Fruit fly (Drosophila melanogaster) whole organism, embryonic: ENCODE results near the gene CG9393.

Source experiments
- Asciz ChIP-seq: fragments of 200-800 bp; sonication (Bioruptor generic); optimal IDR thresholded peaks from 2 replicates; lab custom pipeline; 2017; ENCODE audit warnings: missing biosample characterization, mild to moderate bottlenecking, missing genetic modification characterization, missing genetic modification reagents
- CG10209 ChIP-seq: fragments of 200-800 bp; sonication (Bioruptor generic); optimal IDR thresholded peaks from 3 replicates; lab custom pipeline; 2017; ENCODE audit warnings: missing biosample characterization, mild to moderate bottlenecking, missing genetic modification characterization, missing genetic modification reagents
- CG10267 ChIP-seq: fragments of 200-800 bp; sonication (Bioruptor generic); optimal IDR thresholded peaks from 2 replicates; lab custom pipeline; 2018; ENCODE audit warnings: missing biosample characterization, mild to moderate bottlenecking, missing genetic modification characterization, moderate library complexity
- CG10431 ChIP-seq: fragments of 200-800 bp; sonication (Bioruptor generic); optimal IDR thresholded peaks from 3 replicates; lab custom pipeline; 2018; ENCODE audit warnings: missing biosample characterization, mild to moderate bottlenecking, missing genetic modification characterization
- CG11504 ChIP-seq: fragments of 200-800 bp; sonication (Bioruptor generic); optimal IDR thresholded peaks from 3 replicates; lab custom pipeline; 2019; ENCODE audit warnings: missing biosample characterization, mild to moderate bottlenecking, missing genetic modification characterization, moderate library complexity
- CG11695 ChIP-seq: fragments of 200-800 bp; sonication (Bioruptor generic); IDR thresholded peaks from 3 replicates; pipeline ENCODE4 v1.3.6; 2022; ENCODE audit warnings: missing biosample characterization, missing genetic modification characterization
- CG12104 ChIP-seq: fragments of 200-800 bp; sonication (Bioruptor generic); optimal IDR thresholded peaks from 3 replicates; lab custom pipeline; 2016; ENCODE audit warnings: missing biosample characterization, missing genetic modification characterization
- CG15011 ChIP-seq: fragments of 200-800 bp; sonication (Bioruptor generic); optimal IDR thresholded peaks from 3 replicates; lab custom pipeline; 2018; ENCODE audit warnings: missing biosample characterization, mild to moderate bottlenecking, missing genetic modification characterization
- CG15601 ChIP-seq: fragments of 200-800 bp; sonication (Bioruptor generic); optimal IDR thresholded peaks from 3 replicates; lab custom pipeline; 2019; ENCODE audit warnings: missing biosample characterization, mild to moderate bottlenecking, missing genetic modification characterization, moderate library complexity
- CG17361 ChIP-seq: fragments of 200-800 bp; sonication (Bioruptor generic); IDR thresholded peaks from 3 replicates; pipeline ENCODE4 v1.3.6; 2022; ENCODE audit warnings: missing biosample characterization, missing genetic modification characterization
- CG17385 ChIP-seq: fragments of 200-800 bp; sonication (Bioruptor generic); optimal IDR thresholded peaks from 3 replicates; lab custom pipeline; 2018; ENCODE audit warnings: missing biosample characterization, mild to moderate bottlenecking, missing genetic modification characterization
- CG17568 ChIP-seq: fragments of 200-800 bp; sonication (Bioruptor generic); optimal IDR thresholded peaks from 2 replicates; lab custom pipeline; 2018; ENCODE audit warnings: missing biosample characterization, mild to moderate bottlenecking, missing genetic modification characterization, moderate library complexity
- CG18599 ChIP-seq: fragments of 200-800 bp; sonication (Bioruptor generic); optimal IDR thresholded peaks from 3 replicates; lab custom pipeline; 2017; ENCODE audit warnings: missing biosample characterization, missing genetic modification characterization, mild to moderate bottlenecking, moderate library complexity, missing genetic modification reagents
- CG2120 ChIP-seq: fragments of 200-800 bp; sonication (Bioruptor generic); optimal IDR thresholded peaks from 3 replicates; lab custom pipeline; 2016; ENCODE audit warnings: missing biosample characterization, missing genetic modification characterization
- CG2199 ChIP-seq: fragments of 200-800 bp; sonication (Bioruptor generic); IDR thresholded peaks from 3 replicates; pipeline ENCODE4 v1.3.6; 2022; ENCODE audit warnings: missing biosample characterization, missing genetic modification characterization
- CG2678 ChIP-seq: fragments of 200-800 bp; sonication (Bioruptor generic); optimal IDR thresholded peaks from 3 replicates; lab custom pipeline; 2019; ENCODE audit warnings: missing biosample characterization, mild to moderate bottlenecking, missing genetic modification characterization, moderate library complexity
- CG2712 ChIP-seq: fragments of 200-800 bp; optimal IDR thresholded peaks from 3 replicates; lab custom pipeline; 2019; ENCODE audit warnings: missing biosample characterization, mild to moderate bottlenecking, missing genetic modification characterization, moderate library complexity
- CG32532 ChIP-seq: fragments of 200-800 bp; sonication (Bioruptor generic); IDR thresholded peaks from 2 replicates; pipeline ENCODE4 v1.3.6; 2022; ENCODE audit warnings: missing biosample characterization, missing genetic modification characterization
- CG3847 ChIP-seq: fragments of 200-800 bp; sonication (Bioruptor generic); IDR thresholded peaks from 2 replicates; pipeline ENCODE4 v1.3.6; 2022; ENCODE audit warnings: missing biosample characterization, missing genetic modification characterization
- CG42726 ChIP-seq: fragments of 200-800 bp; sonication (Bioruptor generic); IDR thresholded peaks from 2 replicates; pipeline ENCODE4 v1.3.6; 2022; ENCODE audit warnings: missing biosample characterization, missing genetic modification characterization; ENCODE audit not compliant: partially characterized antibody
- CG6683 ChIP-seq: fragments of 200-800 bp; sonication (Bioruptor generic); optimal IDR thresholded peaks from 2 replicates; lab custom pipeline; 2017; ENCODE audit warnings: missing biosample characterization, mild to moderate bottlenecking, missing genetic modification characterization, missing genetic modification reagents
- CG7556 ChIP-seq: fragments of 200-800 bp; sonication (Bioruptor generic); optimal IDR thresholded peaks from 2 replicates; lab custom pipeline; 2017; ENCODE audit warnings: missing biosample characterization, mild to moderate bottlenecking, missing genetic modification characterization
- CoRest ChIP-seq: fragments of 200-800 bp; sonication (Bioruptor generic); optimal IDR thresholded peaks from 3 replicates; lab custom pipeline; 2018; ENCODE audit warnings: missing biosample characterization, mild to moderate bottlenecking, missing genetic modification characterization, moderate library complexity
- CrebB ChIP-seq: fragments of 200-800 bp; sonication (Bioruptor generic); optimal IDR thresholded peaks from 3 replicates; lab custom pipeline; 2018; ENCODE audit warnings: missing biosample characterization, mild to moderate bottlenecking, missing genetic modification characterization
- D19B ChIP-seq: fragments of 200-800 bp; sonication (Bioruptor generic); optimal IDR thresholded peaks from 2 replicates; lab custom pipeline; 2017; ENCODE audit warnings: missing biosample characterization, mild to moderate bottlenecking, missing genetic modification characterization
- Eip74EF ChIP-seq, 2 experiments: fragments of 200-800 bp in 1 of 2; fragments of >200 bp in 1 of 2; sonication (Bioruptor generic) in 1 of 2; optimal IDR thresholded peaks; 2 replicates each; lab custom pipeline; 2017 to 2019; ENCODE audit warnings: missing biosample characterization in 2 of 2, missing genetic modification characterization in 2 of 2, mild to moderate bottlenecking in 1 of 2, moderate library complexity in 1 of 2
- Ets65A ChIP-seq: fragments of 200-800 bp; sonication (Bioruptor generic); peaks from one replicate; lab custom pipeline; 2016; ENCODE audit warnings: missing biosample characterization, missing genetic modification characterization
- Gug ChIP-seq: fragments of 200-800 bp; sonication (Bioruptor generic); IDR thresholded peaks from 4 replicates; pipeline ENCODE4 v1.3.6; 2022; ENCODE audit warnings: missing biosample characterization, missing genetic modification characterization
- H2.0 ChIP-seq: fragments of 200-800 bp; sonication (Bioruptor generic); IDR thresholded peaks from 2 replicates; pipeline ENCODE4 v1.3.6; 2022; ENCODE audit warnings: missing biosample characterization, missing genetic modification characterization
- Hmx ChIP-seq: fragments of 200-800 bp; sonication (Bioruptor generic); optimal IDR thresholded peaks from 2 replicates; lab custom pipeline; 2016; ENCODE audit warnings: missing biosample characterization, missing genetic modification characterization
- Hr51 ChIP-seq, 2 experiments: fragments of 200-800 bp; sonication (Bioruptor generic); optimal IDR thresholded peaks; 2 replicates in 1 of 2; 3 replicates in 1 of 2; lab custom pipeline; 2016 to 2018; ENCODE audit warnings: missing biosample characterization in 2 of 2, missing genetic modification characterization in 2 of 2, mild to moderate bottlenecking in 1 of 2, moderate library complexity in 1 of 2
- Myb ChIP-seq: fragments of 200-800 bp; sonication (Bioruptor generic); optimal IDR thresholded peaks from 2 replicates; lab custom pipeline; 2016; ENCODE audit warnings: missing biosample characterization, missing genetic modification characterization
- Sox100B ChIP-seq: fragments of 200-800 bp; sonication (Bioruptor generic); optimal IDR thresholded peaks from 3 replicates; lab custom pipeline; 2018; ENCODE audit warnings: missing biosample characterization, mild to moderate bottlenecking, missing genetic modification characterization
- Taf1 ChIP-seq: fragments of 200-800 bp; sonication (Bioruptor generic); IDR thresholded peaks from 2 replicates; pipeline ENCODE4 v1.3.6; 2022; ENCODE audit warnings: missing biosample characterization, missing genetic modification characterization
- Usf ChIP-seq: fragments of 200-800 bp; sonication (Bioruptor generic); optimal IDR thresholded peaks from 2 replicates; lab custom pipeline; 2017; ENCODE audit warnings: missing genotype, missing biosample characterization, missing genetic modification characterization
- Xbp1 ChIP-seq: fragments of 200-800 bp; sonication (Bioruptor generic); optimal IDR thresholded peaks from 3 replicates; lab custom pipeline; 2016; ENCODE audit warnings: missing biosample characterization, mild to moderate bottlenecking, missing genetic modification characterization
- caup ChIP-seq: fragments of 200-800 bp; sonication (Bioruptor generic); optimal IDR thresholded peaks from 3 replicates; lab custom pipeline; 2017; ENCODE audit warnings: missing biosample characterization, mild to moderate bottlenecking, missing genetic modification characterization, moderate library complexity; ENCODE audit not compliant: severe bottlenecking
- cg ChIP-seq: fragments of 200-800 bp; sonication (Bioruptor generic); optimal IDR thresholded peaks from 3 replicates; lab custom pipeline; 2019; ENCODE audit warnings: missing biosample characterization, mild to moderate bottlenecking, missing genetic modification characterization, moderate library complexity
- dmrt11E ChIP-seq: fragments of 200-800 bp; sonication (Bioruptor generic); optimal IDR thresholded peaks from 3 replicates; lab custom pipeline; 2018; ENCODE audit warnings: missing biosample characterization, mild to moderate bottlenecking, missing genetic modification characterization, moderate library complexity
- ems ChIP-seq: fragments of 200-800 bp; sonication (Bioruptor generic); optimal IDR thresholded peaks from 3 replicates; lab custom pipeline; 2016; ENCODE audit warnings: missing biosample characterization, missing genetic modification characterization
- exex ChIP-seq: fragments of 200-800 bp; sonication (Bioruptor generic); optimal IDR thresholded peaks from 4 replicates; lab custom pipeline; 2018; ENCODE audit warnings: missing biosample characterization, mild to moderate bottlenecking, missing genetic modification characterization, moderate library complexity
- gsb ChIP-seq: fragments of 200-800 bp; sonication (Bioruptor generic); IDR thresholded peaks from 2 replicates; pipeline ENCODE4 v1.3.6; 2022; ENCODE audit warnings: missing biosample characterization, missing genetic modification characterization
- nau ChIP-seq: fragments of 200-800 bp; sonication (Bioruptor generic); optimal IDR thresholded peaks from 3 replicates; lab custom pipeline; 2017; ENCODE audit warnings: missing biosample characterization, mild to moderate bottlenecking, missing genetic modification characterization, missing genetic modification reagents
- pho ChIP-seq: fragments of 200-800 bp; sonication (Bioruptor generic); optimal IDR thresholded peaks from 2 replicates; lab custom pipeline; 2016; ENCODE audit warnings: missing biosample characterization, missing genetic modification characterization
- rib ChIP-seq: fragments of 200-800 bp; sonication (Bioruptor generic); IDR thresholded peaks from 2 replicates; pipeline ENCODE4 v1.3.6; 2022; ENCODE audit warnings: missing biosample characterization, missing genetic modification characterization
- slou ChIP-seq: fragments of 200-800 bp; sonication (Bioruptor generic); optimal IDR thresholded peaks from 3 replicates; lab custom pipeline; 2016; ENCODE audit warnings: missing biosample characterization, missing genetic modification characterization
- tll ChIP-seq, 2 experiments: fragments of 200-800 bp in 1 of 2; fragments of >200 bp in 1 of 2; sonication (Bioruptor generic) in 1 of 2; optimal IDR thresholded peaks; 2 replicates each; lab custom pipeline; 2017 to 2019; ENCODE audit warnings: missing biosample characterization in 2 of 2, missing genetic modification characterization in 2 of 2, mild to moderate bottlenecking in 1 of 2, moderate library complexity in 1 of 2
- wek ChIP-seq: fragments of 200-800 bp; sonication (Bioruptor generic); optimal IDR thresholded peaks from 3 replicates; lab custom pipeline; 2018; ENCODE audit warnings: missing biosample characterization, mild to moderate bottlenecking, missing genetic modification characterization, moderate library complexity
- zf30C ChIP-seq: fragments of 200-800 bp; sonication (Bioruptor generic); optimal IDR thresholded peaks from 3 replicates; lab custom pipeline; 2018; ENCODE audit warnings: missing biosample characterization, mild to moderate bottlenecking, missing genetic modification characterization

CG9393 gene

DNA sequence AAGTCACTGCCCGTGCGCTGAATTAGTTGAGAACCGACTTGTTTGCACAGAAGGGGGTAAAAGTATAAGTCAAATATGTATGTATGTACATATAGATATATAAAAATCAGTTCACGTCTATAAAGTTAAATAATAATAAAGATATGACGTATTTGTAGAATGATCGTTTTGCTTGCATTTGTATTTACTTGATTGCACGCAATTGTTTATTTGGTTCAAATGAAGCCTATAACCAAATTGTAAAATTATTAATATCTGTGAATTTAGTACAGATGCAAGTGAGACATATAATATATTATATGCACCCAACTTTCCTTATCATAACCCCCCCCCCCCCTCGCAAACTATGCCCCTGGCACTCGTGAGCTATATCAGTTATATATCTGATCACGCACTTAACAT, 37.1 kb upstream of the CG9393 start (continued):
- TF ChIP-seq CG32532: peak; percentile 57
- peak; percentile 45 for TF ChIP-seq CG2712 (tag; lab: Kevin White, UChicago)
- TF ChIP-seq CG10209 (GFP tag; lab: Kevin White, UChicago): peak; percentile 60
- peak; percentile 66 for TF ChIP-seq CG11504
- no peak for TF ChIP-seq CG42726 (GFP tag; lab: Robert Waterston, UW)
- TF ChIP-seq Hr51 (GFP tag; optimal IDR thresholded peaks at IDR 0.05; lab: Kevin White, UChicago): peak in 1 of 2 experiments; percentile 9
- TF ChIP-seq CG2120 (GFP tag; lab: Kevin White, UChicago): peak; percentile 63
- no peak for TF ChIP-seq H2.0 (GFP tag; lab: Robert Waterston, UW)
- peak; percentile 39 for TF ChIP-seq dmrt11E (tag; lab: Kevin White, UChicago)
- peak; percentile 72 for TF ChIP-seq CG15011 (GFP tag; lab: Kevin White, UChicago)
- no peak for TF ChIP-seq ems
- no peak for TF ChIP-seq Myb (GFP tag; lab: Kevin White, UChicago)
- TF ChIP-seq rib (GFP tag; lab: Robert Waterston, UW): no peak
- no peak for TF ChIP-seq cg (GFP tag; lab: Kevin White, UChicago)
- peak; percentile 69 for TF ChIP-seq CG17361
- TF ChIP-seq CG18599 (GFP tag; lab: Kevin White, UChicago): peak; percentile 89
- peak; percentile 32 for TF ChIP-seq CG3847 (GFP tag; lab: Robert Waterston, UW)
- TF ChIP-seq CrebB: no peak
- TF ChIP-seq Usf (GFP tag; lab: Kevin White, UChicago): peak; percentile 41
- no peak for TF ChIP-seq zf30C (GFP tag; lab: Kevin White, UChicago)
- TF ChIP-seq Ets65A (GFP tag; lab: Kevin White, UChicago): peak; percentile 88
- peak; percentile 28 for TF ChIP-seq CG7556 (GFP tag; lab: Kevin White, UChicago)
- no peak for TF ChIP-seq Gug (GFP tag; lab: Robert Waterston, UW)
- no peak for TF ChIP-seq CG2199 (GFP tag; lab: Robert Waterston, UW)
- peak; percentile 51 for TF ChIP-seq Sox100B (GFP tag; lab: Kevin White, UChicago)
- peak; percentile 31 for TF ChIP-seq wek
- no peak for TF ChIP-seq gsb (GFP tag; lab: Robert Waterston, UW)
- TF ChIP-seq CG10431: peak; percentile 29
- TF ChIP-seq CoRest (tag; lab: Kevin White, UChicago): peak; percentile 50
- TF ChIP-seq CG2678 (tag; lab: Kevin White, UChicago): peak; percentile 86
- peak; percentile 24; the same call in 1 of the 2 replicates for TF ChIP-seq Taf1 (GFP tag; lab: Robert Waterston, UW)
- peak; percentile 26 for TF ChIP-seq CG6683 (GFP tag; lab: Kevin White, UChicago)
- peak; percentile 40 for TF ChIP-seq CG12104
- no peak for TF ChIP-seq Hmx
- TF ChIP-seq CG11695 (GFP tag; lab: Robert Waterston, UW): no peak
- TF ChIP-seq CG17385 (GFP tag; lab: Kevin White, UChicago): peak; percentile 40
- TF ChIP-seq caup (GFP tag; lab: Kevin White, UChicago): peak; percentile 71
- TF ChIP-seq tll (GFP tag; optimal IDR thresholded peaks at IDR 0.05; lab: Kevin White, UChicago): no peak
- peak; percentile 34 for TF ChIP-seq nau (GFP tag; lab: Kevin White, UChicago)
- TF ChIP-seq CG10267 (tag; lab: Kevin White, UChicago): peak; percentile 3
- TF ChIP-seq Xbp1 (GFP tag; lab: Kevin White, UChicago): no peak
- peak in 1 of 2 experiments; percentile 14 for TF ChIP-seq Eip74EF (GFP tag; optimal IDR thresholded peaks at IDR 0.05; lab: Kevin White, UChicago)
- TF ChIP-seq pho (GFP tag; lab: Kevin White, UChicago): peak; percentile 2
- peak; percentile 41 for TF ChIP-seq D19B
- TF ChIP-seq CG15601 (tag; lab: Kevin White, UChicago): peak; percentile 59
- peak; percentile 42 for TF ChIP-seq exex
- no peak for TF ChIP-seq slou (GFP tag; lab: Kevin White, UChicago)
- peak; percentile 36 for TF ChIP-seq CG17568 (GFP tag; lab: Kevin White, UChicago)
- peak; percentile 63 for TF ChIP-seq Asciz
